Worm (Caenorhabditis elegans) whole organism, mixed stage, embryonic: ENCODE results near the gene C50E3.13.

Source experiments
- bed-3 ChIP-seq: fragments of 200-800 bp; sonication (Bioruptor generic); optimal IDR thresholded peaks from 3 replicates; lab custom pipeline; 2018; ENCODE audit warnings: mild to moderate bottlenecking, missing genetic modification characterization, moderate library complexity, missing compliant biosample characterization
- ceh-39 ChIP-seq: fragments of 150-350 bp; optimal IDR thresholded peaks from 2 replicates; lab custom pipeline; 2014; ENCODE audit warnings: missing biosample characterization, missing genetic modification characterization
- ceh-43 ChIP-seq: fragments of 200-800 bp; sonication (Bioruptor generic); optimal IDR thresholded peaks from 2 replicates; lab custom pipeline; 2018; ENCODE audit warnings: mild to moderate bottlenecking, missing genetic modification characterization, moderate library complexity, missing compliant biosample characterization
- ceh-83 ChIP-seq: fragments of 200-800 bp; sonication (Bioruptor generic); optimal IDR thresholded peaks from 2 replicates; lab custom pipeline; 2018; ENCODE audit warnings: mild to moderate bottlenecking, missing genetic modification characterization, missing compliant biosample characterization
- ces-1 ChIP-seq: fragments of 150-350 bp; optimal IDR thresholded peaks from 2 replicates; lab custom pipeline; 2014; ENCODE audit warnings: missing biosample characterization, missing genetic modification reagents, missing genetic modification characterization
- cnd-1 ChIP-seq: fragments of 200-800 bp; sonication (Bioruptor generic); optimal IDR thresholded peaks from 2 replicates; lab custom pipeline; 2018; ENCODE audit warnings: mild to moderate bottlenecking, missing genetic modification characterization, missing compliant biosample characterization
- drap-1 ChIP-seq: fragments of 200-800 bp; sonication (Bioruptor generic); optimal IDR thresholded peaks from 3 replicates; lab custom pipeline; 2018; ENCODE audit warnings: mild to moderate bottlenecking, missing genetic modification characterization, missing compliant biosample characterization
- elt-1 ChIP-seq: sonication (generic microtip); optimal IDR thresholded peaks from 2 replicates; lab custom pipeline; 2017; ENCODE audit warnings: missing genetic modification characterization, mild to moderate bottlenecking, missing compliant biosample characterization, antibody characterized with exemption, moderate library complexity, borderline replicate concordance; ENCODE audit not compliant: insufficient read depth
- elt-3 ChIP-seq: fragments of 150-350 bp; optimal IDR thresholded peaks from 2 replicates; lab custom pipeline; 2014; ENCODE audit warnings: missing biosample characterization, missing genetic modification characterization
- flh-1 ChIP-seq: fragments of 200-800 bp; sonication (Bioruptor generic); optimal IDR thresholded peaks from 2 replicates; lab custom pipeline; 2018; ENCODE audit warnings: mild to moderate bottlenecking, missing genetic modification characterization, moderate library complexity, missing compliant biosample characterization
- ham-2 ChIP-seq: fragments of 200-800 bp; sonication (Bioruptor generic); optimal IDR thresholded peaks from 2 replicates; lab custom pipeline; 2018; ENCODE audit warnings: mild to moderate bottlenecking, missing genetic modification characterization, missing compliant biosample characterization
- hlh-1 ChIP-seq: fragments of 150-350 bp; optimal IDR thresholded peaks from 2 replicates; lab custom pipeline; 2014; ENCODE audit warnings: missing biosample characterization, missing genetic modification reagents, missing genetic modification characterization
- lin-13 ChIP-seq: fragments of 150-350 bp; optimal IDR thresholded peaks from 2 replicates; lab custom pipeline; 2014; ENCODE audit warnings: missing biosample characterization, missing genetic modification characterization
- lin-32 ChIP-seq: fragments of 200-800 bp; sonication (Bioruptor generic); optimal IDR thresholded peaks from 2 replicates; lab custom pipeline; 2018; ENCODE audit warnings: mild to moderate bottlenecking, missing genetic modification characterization, missing compliant biosample characterization
- lsy-2 ChIP-seq: fragments of 150-350 bp; optimal IDR thresholded peaks from 2 replicates; lab custom pipeline; 2014; ENCODE audit warnings: missing biosample characterization, missing genetic modification characterization
- mab-5 ChIP-seq: fragments of 150-350 bp; optimal IDR thresholded peaks from 2 replicates; lab custom pipeline; 2014; ENCODE audit warnings: missing biosample characterization, missing genetic modification characterization
- mep-1 ChIP-seq: fragments of 150-350 bp; optimal IDR thresholded peaks from 2 replicates; lab custom pipeline; 2017; ENCODE audit warnings: missing biosample characterization, missing genetic modification reagents, missing genetic modification characterization, inconsistent platforms
- mls-2 ChIP-seq: sonication (generic microtip); optimal IDR thresholded peaks from 2 replicates; lab custom pipeline; 2016; ENCODE audit warnings: mild to moderate bottlenecking, missing genetic modification characterization, moderate library complexity, missing compliant biosample characterization
- nhr-2 ChIP-seq: fragments of 150-350 bp; optimal IDR thresholded peaks from 2 replicates; lab custom pipeline; 2014; ENCODE audit warnings: missing biosample characterization, missing genetic modification characterization
- nhr-237 ChIP-seq: fragments of 150-350 bp; optimal IDR thresholded peaks from 2 replicates; lab custom pipeline; 2014; ENCODE audit warnings: missing biosample characterization, missing genetic modification characterization
- nhr-28 ChIP-seq: fragments of 150-350 bp; optimal IDR thresholded peaks from 2 replicates; lab custom pipeline; 2014; ENCODE audit warnings: missing biosample characterization, missing genetic modification characterization
- nhr-76 ChIP-seq: sonication (generic microtip); optimal IDR thresholded peaks from 2 replicates; lab custom pipeline; 2017; ENCODE audit warnings: missing biosample characterization, missing genetic modification characterization
- pha-4 ChIP-seq: fragments of 150-350 bp; optimal IDR thresholded peaks from 2 replicates; lab custom pipeline; 2018; ENCODE audit warnings: missing biosample characterization, missing genetic modification reagents, missing genetic modification characterization
- sem-2 ChIP-seq: fragments of 200-800 bp; sonication (Bioruptor generic); optimal IDR thresholded peaks from 2 replicates; lab custom pipeline; 2018; ENCODE audit warnings: mild to moderate bottlenecking, missing genetic modification characterization, missing compliant biosample characterization
- snpc-4 ChIP-seq: fragments of 150-350 bp; optimal IDR thresholded peaks from 2 replicates; lab custom pipeline; 2014; ENCODE audit warnings: missing biosample characterization, missing genetic modification characterization
- sptf-1 ChIP-seq: sonication (generic microtip); optimal IDR thresholded peaks from 2 replicates; lab custom pipeline; 2017; ENCODE audit warnings: mild to moderate bottlenecking, missing genetic modification characterization, moderate library complexity, missing compliant biosample characterization
- tbx-8 ChIP-seq: fragments of 200-800 bp; sonication (Bioruptor generic); optimal IDR thresholded peaks from 2 replicates; lab custom pipeline; 2018; ENCODE audit warnings: mild to moderate bottlenecking, missing genetic modification characterization, moderate library complexity, missing compliant biosample characterization
- unc-120 ChIP-seq: sonication (generic microtip); optimal IDR thresholded peaks from 2 replicates; lab custom pipeline; 2017; ENCODE audit warnings: missing genetic modification characterization, missing compliant biosample characterization; ENCODE audit not compliant: poor library complexity, severe bottlenecking
- unc-39 ChIP-seq: fragments of 150-350 bp; optimal IDR thresholded peaks from 2 replicates; lab custom pipeline; 2014; ENCODE audit warnings: missing biosample characterization, missing genetic modification characterization
- unc-62 ChIP-seq: fragments of 150-350 bp; optimal IDR thresholded peaks from 2 replicates; lab custom pipeline; 2014; ENCODE audit warnings: missing biosample characterization, missing genetic modification reagents, missing genetic modification characterization
- zip-8 ChIP-seq: fragments of 150-350 bp; optimal IDR thresholded peaks from 2 replicates; lab custom pipeline; 2014; ENCODE audit warnings: missing biosample characterization, missing genetic modification characterization
- ztf-11 ChIP-seq: fragments of 150-350 bp; optimal IDR thresholded peaks from 2 replicates; lab custom pipeline; 2014; ENCODE audit warnings: missing biosample characterization, missing genetic modification characterization

Gene C50E3.13

DNA sequence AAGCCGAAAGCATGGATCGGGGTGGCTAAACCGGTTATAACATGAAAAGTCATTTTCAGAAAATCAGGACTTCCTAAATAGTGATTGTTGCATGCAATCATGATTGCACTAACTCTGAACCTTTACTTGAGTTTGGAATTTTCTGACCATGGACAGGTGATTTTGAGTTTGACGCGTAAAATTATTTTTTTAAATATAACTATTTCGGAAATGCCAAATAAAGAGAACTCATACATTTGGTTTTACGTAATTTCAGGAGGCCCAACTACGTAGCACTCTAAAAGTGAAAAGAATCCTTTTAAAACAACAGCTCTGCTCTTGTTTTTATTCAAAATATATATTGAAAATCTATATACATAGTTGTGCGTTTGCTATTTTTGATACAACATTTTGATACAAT, 27.7 kb upstream of the C50E3.13 start, which contains the start of gene srh-234:
Gene srh-234, minus strand, starts transcription at position 101 of the 400 bp plus-strand sequence.
- no peak for TF ChIP-seq ces-1 (GFP tag; lab: Kevin White, UChicago)
- TF ChIP-seq pha-4 (tag; lab: Kevin White, UChicago): no peak
- no peak for TF ChIP-seq elt-1 (tag; lab: Kevin White, UChicago)
- TF ChIP-seq drap-1: no peak
- TF ChIP-seq nhr-2 (tag; lab: Kevin White, UChicago): no peak
- no peak for TF ChIP-seq flh-1
- no peak for TF ChIP-seq lin-13 (tag; lab: Kevin White, UChicago)
- no peak for TF ChIP-seq zip-8 (tag; lab: Kevin White, UChicago)
- TF ChIP-seq ztf-11 (tag; lab: Kevin White, UChicago): no peak
- no peak for TF ChIP-seq lin-32 (GFP tag; lab: Kevin White, UChicago)

- TF ChIP-seq elt-1 (tag; lab: Kevin White, UChicago) (no peak), mls-2 (no peak), ham-2 (GFP tag; lab: Kevin White, UChicago) (no peak), mep-1 (tag; lab: Kevin White, UChicago) (no peak), tbx-8 (no peak), ztf-11 (tag; lab: Kevin White, UChicago) (no peak), unc-120 (no peak), elt-3 (tag; lab: Kevin White, UChicago) (no peak), ces-1 (GFP tag; lab: Kevin White, UChicago) (no peak), ceh-83 (GFP tag; lab: Kevin White, UChicago) (no peak), mab-5 (no peak), pha-4 (tag; lab: Kevin White, UChicago) (no peak)
- TF ChIP-seq, all 35 proteins: peak for 0
Measured at ce11 chrV:7649963-7650362, 25.9 kb upstream of the C50E3.13 start.

ce11 chrV:7647147-7647546, 23.1 kb upstream of the C50E3.13 start:
- TF ChIP-seq unc-62 (GFP tag; lab: Kevin White, UChicago) (no peak), sptf-1 (tag; lab: Kevin White, UChicago) (no peak), unc-39 (tag; lab: Kevin White, UChicago) (no peak), unc-120 (no peak), elt-3 (tag; lab: Kevin White, UChicago) (no peak), bed-3 (GFP tag; lab: Kevin White, UChicago) (no peak), elt-1 (tag; lab: Kevin White, UChicago) (no peak), cnd-1 (tag; lab: Kevin White, UChicago) (no peak)

ce11 chrV:7645454-7645853, 21.4 kb upstream of the C50E3.13 start, which contains the start of gene str-47:
Gene str-47, plus strand, starts transcription at chrV:7645754.
- TF ChIP-seq ces-1 (GFP tag; lab: Kevin White, UChicago) (no peak), sem-2 (no peak), lsy-2 (tag; lab: Kevin White, UChicago) (no peak), nhr-237 (no peak), ceh-39 (no peak), mep-1 (tag; lab: Kevin White, UChicago) (no peak), snpc-4 (tag; lab: Kevin White, UChicago) (no peak), mab-5 (no peak), elt-1 (tag; lab: Kevin White, UChicago) (no peak), drap-1 (no peak), sptf-1 (tag; lab: Kevin White, UChicago) (no peak), mls-2 (no peak), ztf-11 (tag; lab: Kevin White, UChicago) (no peak), nhr-28 (tag; lab: Kevin White, UChicago) (no peak)

- TF ChIP-seq hlh-1 (no peak), lin-13 (tag; lab: Kevin White, UChicago) (no peak), ces-1 (GFP tag; lab: Kevin White, UChicago) (no peak), lin-32 (GFP tag; lab: Kevin White, UChicago) (no peak), nhr-76 (tag; lab: Kevin White, UChicago) (no peak), ceh-43 (GFP tag; lab: Kevin White, UChicago) (no peak), sem-2 (no peak), tbx-8 (no peak), drap-1 (no peak)
Measured at ce11 chrV:7643416-7643815, 19.4 kb upstream of the C50E3.13 start, which contains the start of gene F07C4.11. Gene F07C4.11, minus strand, starts transcription at chrV:7643516.
